Worm (Caenorhabditis elegans): ENCODE results near the gene F36G9.13.

- no peak for TF ChIP-seq tra-4 (tag; optimal IDR thresholded peaks at IDR 0.05)
- TF ChIP-seq flt-1 (GFP tag; IDR thresholded peaks at IDR 0.05): no peak
- TF ChIP-seq ceh-36 (tag; optimal IDR thresholded peaks at IDR 0.05): no peak
- TF ChIP-seq sea-1 (GFP tag; conservative IDR thresholded peaks at IDR 0.05): no peak
- TF ChIP-seq ama-1 (optimal IDR thresholded peaks at IDR 0.05): no peak
These were observed 28.2 kb upstream of the F36G9.13 start, which contains the start of gene srw-57 for ce11 chrV:15954932-15955331.
